Worm (Caenorhabditis elegans): ENCODE measurements around the gene T04F3.4.

The T04F3.4 gene

DNA sequence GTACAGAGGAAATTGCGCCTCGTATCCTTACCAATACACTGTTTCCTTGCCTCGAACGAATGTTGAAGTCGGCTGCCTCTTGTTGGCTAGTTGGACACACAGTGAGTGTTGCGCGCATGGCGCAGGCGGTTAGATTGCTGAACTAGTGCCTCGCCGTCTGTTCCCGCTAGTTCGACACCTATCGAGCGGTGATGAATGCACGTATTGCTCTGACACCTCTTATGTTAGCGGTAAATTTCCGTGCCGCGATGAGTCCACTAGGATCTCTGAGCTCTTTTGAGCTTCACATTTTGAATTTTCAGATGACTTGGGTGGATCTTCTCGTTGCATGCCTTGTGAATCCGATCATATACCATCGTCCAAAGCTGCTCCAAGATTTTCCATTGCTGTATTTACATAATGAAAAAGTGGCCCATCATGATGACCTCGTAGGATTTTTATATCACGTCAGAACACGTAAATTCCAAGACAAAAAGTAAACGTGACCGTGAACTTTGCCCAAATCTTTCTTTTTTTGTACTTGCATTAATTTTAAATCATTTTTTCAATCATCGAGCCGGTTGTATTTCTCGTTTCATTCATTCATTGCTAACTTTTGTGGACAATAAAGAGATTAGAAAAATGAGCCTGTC lies 20.1 kb upstream of the T04F3.4 start, which contains the start of gene F55A11.11:
Gene F55A11.11, plus strand, starts transcription at position 341 of the 632 bp plus-strand sequence.
- TF ChIP-seq unc-62 (GFP tag; optimal IDR thresholded peaks at IDR 0.05) = no peak
- no peak for TF ChIP-seq ztf-11 (tag; optimal IDR thresholded peaks at IDR 0.05)
- peak; percentile 60 for TF ChIP-seq elt-2 (tag; optimal IDR thresholded peaks at IDR 0.05)
- TF ChIP-seq fkh-2 (tag; optimal IDR thresholded peaks at IDR 0.05) = no peak
- TF ChIP-seq nhr-23 (tag; optimal IDR thresholded peaks at IDR 0.05) = peak; percentile 60
- TF ChIP-seq elt-3 (tag; optimal IDR thresholded peaks at IDR 0.05) = peak in 1 of 3 experiments; percentile 4
- peak; percentile 43 for TF ChIP-seq lin-15B (tag; optimal IDR thresholded peaks at IDR 0.05)
- TF ChIP-seq tbx-2 (tag; optimal IDR thresholded peaks at IDR 0.05) = peak; percentile 78
- no peak for TF ChIP-seq nhr-28 (tag; optimal IDR thresholded peaks at IDR 0.05)
- TF ChIP-seq mml-1 (tag; optimal IDR thresholded peaks at IDR 0.05) = no peak
- no peak for TF ChIP-seq ZK546.5 (tag; optimal IDR thresholded peaks at IDR 0.05)
- TF ChIP-seq ceh-82 (tag; optimal IDR thresholded peaks at IDR 0.05) = no peak
- no peak for TF ChIP-seq sea-2 (GFP tag; optimal IDR thresholded peaks at IDR 0.05)
- TF ChIP-seq egl-5 (tag; optimal IDR thresholded peaks at IDR 0.05) = peak; percentile 64
- TF ChIP-seq fkh-10 (GFP tag; optimal IDR thresholded peaks at IDR 0.05) = no peak
- no peak for TF ChIP-seq eor-1 (tag; optimal IDR thresholded peaks at IDR 0.05)
- peak; percentile 42 for TF ChIP-seq ceh-16 (tag; optimal IDR thresholded peaks at IDR 0.05)
- TF ChIP-seq aly-2 (tag; optimal IDR thresholded peaks at IDR 0.05) = no peak
- TF ChIP-seq pha-4 (tag; optimal IDR thresholded peaks at IDR 0.05) = peak; percentile 78
- TF ChIP-seq nhr-67 (tag; optimal IDR thresholded peaks at IDR 0.05) = no peak
- no peak for TF ChIP-seq unc-39 (tag; optimal IDR thresholded peaks at IDR 0.05)
- no peak for TF ChIP-seq nhr-237 (tag; optimal IDR thresholded peaks at IDR 0.05)
- no peak for TF ChIP-seq ceh-9 (tag; optimal IDR thresholded peaks at IDR 0.05)
- peak; percentile 85 for TF ChIP-seq lsy-12 (tag; optimal IDR thresholded peaks at IDR 0.05)
- peak; percentile 46 for TF ChIP-seq pqm-1 (tag; optimal IDR thresholded peaks at IDR 0.05)
- TF ChIP-seq ztf-4 (tag; optimal IDR thresholded peaks at IDR 0.05) = peak; percentile 75
- no peak for TF ChIP-seq fos-1 (tag; optimal IDR thresholded peaks at IDR 0.05)
- no peak for TF ChIP-seq jun-1 (tag; optimal IDR thresholded peaks at IDR 0.05)
- TF ChIP-seq hmg-11 (tag; optimal IDR thresholded peaks at IDR 0.05) = peak; percentile 98
- no peak for TF ChIP-seq zag-1 (tag; optimal IDR thresholded peaks at IDR 0.05)
- TF ChIP-seq nhr-11 (tag; optimal IDR thresholded peaks at IDR 0.05) = no peak
- TF ChIP-seq lin-39 (tag; optimal IDR thresholded peaks at IDR 0.05) = peak; percentile 96
- TF ChIP-seq nhr-76 (tag; optimal IDR thresholded peaks at IDR 0.05) = no peak
- TF ChIP-seq daf-12 (tag; optimal IDR thresholded peaks at IDR 0.05) = no peak
- peak; percentile 49 for TF ChIP-seq skn-1 (tag; optimal IDR thresholded peaks at IDR 0.05)
- peak; percentile 65 for TF ChIP-seq nhr-25 (tag; optimal IDR thresholded peaks at IDR 0.05)
- no peak for TF ChIP-seq ceh-28 (tag; optimal IDR thresholded peaks at IDR 0.05)
- no peak for TF ChIP-seq nhr-12 (tag; optimal IDR thresholded peaks at IDR 0.05)
- peak; percentile 0 for TF ChIP-seq elt-1 (tag; optimal IDR thresholded peaks at IDR 0.05)
- no peak for TF ChIP-seq nhr-77 (tag; optimal IDR thresholded peaks at IDR 0.05)
- peak; percentile 86 for TF ChIP-seq nhr-43 (tag; optimal IDR thresholded peaks at IDR 0.05; ENCODE audit: poor library complexity, severe bottlenecking)
- TF ChIP-seq egl-27 (tag; optimal IDR thresholded peaks at IDR 0.05) = peak; percentile 64
- TF ChIP-seq snpc-4 (tag; optimal IDR thresholded peaks at IDR 0.05) = peak; percentile 45
- TF ChIP-seq R02D3.7 (tag; optimal IDR thresholded peaks at IDR 0.05) = peak; percentile 13
- peak; percentile 80 for TF ChIP-seq ama-1 (optimal IDR thresholded peaks at IDR 0.05)
- peak; percentile 58 for TF ChIP-seq nfya-1 (tag; optimal IDR thresholded peaks at IDR 0.05; ENCODE audit: insufficient read depth)
- TF ChIP-seq mdl-1 (tag; optimal IDR thresholded peaks at IDR 0.05) = no peak

Data from whole organism, L3 larva.